Fruit fly (Drosophila melanogaster) whole organism, embryonic: ENCODE results near the gene dpr4.
A peak's percentile ranks its signal among the peaks of the same experiment; 100 is the strongest.

Experiments used
- Adf1 ChIP-seq: fragments of 200-800 bp; sonication (Bioruptor generic); IDR thresholded peaks from 2 replicates; pipeline ENCODE4 v1.3.6; 2022; ENCODE audit warnings: missing biosample characterization, missing genetic modification characterization
- BEAF-32 ChIP-seq: fragments of 200-800 bp; sonication (Bioruptor generic); optimal IDR thresholded peaks from 3 replicates; lab custom pipeline; 2017; ENCODE audit warnings: missing biosample characterization, missing genetic modification characterization, mild to moderate bottlenecking, moderate library complexity, missing genetic modification reagents
- C15 ChIP-seq: fragments of 200-800 bp; sonication (Bioruptor generic); IDR thresholded peaks from 3 replicates; pipeline ENCODE4 v1.3.6; 2022; ENCODE audit warnings: missing biosample characterization, missing genetic modification characterization
- CG11456 ChIP-seq: fragments of 200-800 bp; sonication (Bioruptor generic); IDR thresholded peaks from 3 replicates; pipeline ENCODE4 v1.3.6; 2022; ENCODE audit warnings: missing biosample characterization, missing genetic modification characterization
- CG12155 ChIP-seq: fragments of 200-800 bp; sonication (Bioruptor generic); optimal IDR thresholded peaks from 3 replicates; lab custom pipeline; 2016; ENCODE audit warnings: missing biosample characterization, missing genetic modification characterization
- CG1233 ChIP-seq: fragments of 200-800 bp; sonication (Bioruptor generic); optimal IDR thresholded peaks from 4 replicates; lab custom pipeline; 2018; ENCODE audit warnings: missing biosample characterization, mild to moderate bottlenecking, missing genetic modification characterization
- CG12659 ChIP-seq: fragments of 200-800 bp; sonication (Bioruptor generic); optimal IDR thresholded peaks from 3 replicates; lab custom pipeline; 2017; ENCODE audit warnings: mild to moderate bottlenecking, missing biosample characterization, missing genetic modification reagents, missing genetic modification characterization
- CG13894 ChIP-seq: fragments of 200-800 bp; sonication (Bioruptor generic); optimal IDR thresholded peaks from 3 replicates; lab custom pipeline; 2018; ENCODE audit warnings: missing biosample characterization, mild to moderate bottlenecking, missing genetic modification characterization, moderate library complexity
- CG14441 ChIP-seq: fragments of 200-800 bp; sonication (Bioruptor generic); IDR thresholded peaks from 2 replicates; pipeline ENCODE4 v1.3.6; 2022; ENCODE audit warnings: missing biosample characterization, missing genetic modification characterization
- CG15269 ChIP-seq: fragments of 200-800 bp; sonication (Bioruptor generic); optimal IDR thresholded peaks from 2 replicates; lab custom pipeline; 2018; ENCODE audit warnings: missing biosample characterization, mild to moderate bottlenecking, missing genetic modification characterization, moderate library complexity
- CG18599 ChIP-seq: fragments of 200-800 bp; sonication (Bioruptor generic); optimal IDR thresholded peaks from 3 replicates; lab custom pipeline; 2017; ENCODE audit warnings: missing biosample characterization, missing genetic modification characterization, mild to moderate bottlenecking, moderate library complexity, missing genetic modification reagents
- CG2129 ChIP-seq: fragments of 200-800 bp; sonication (Bioruptor generic); IDR thresholded peaks from 2 replicates; pipeline ENCODE4 v1.3.6; 2022; ENCODE audit warnings: missing biosample characterization, missing genetic modification characterization; ENCODE audit not compliant: partially characterized antibody
- CG3847 ChIP-seq: fragments of 200-800 bp; sonication (Bioruptor generic); IDR thresholded peaks from 2 replicates; pipeline ENCODE4 v1.3.6; 2022; ENCODE audit warnings: missing biosample characterization, missing genetic modification characterization
- CG4820 ChIP-seq: fragments of 200-800 bp; sonication (Bioruptor generic); optimal IDR thresholded peaks from 3 replicates; lab custom pipeline; 2016; ENCODE audit warnings: missing biosample characterization, missing genetic modification characterization
- CG5180 ChIP-seq: fragments of 200-800 bp; sonication (Bioruptor generic); optimal IDR thresholded peaks from 3 replicates; lab custom pipeline; 2017; ENCODE audit warnings: missing biosample characterization, missing genetic modification characterization, mild to moderate bottlenecking, moderate library complexity, missing genetic modification reagents
- CG6813 ChIP-seq: fragments of 200-800 bp; sonication (Bioruptor generic); optimal IDR thresholded peaks from 2 replicates; lab custom pipeline; 2017; ENCODE audit warnings: missing biosample characterization, missing genetic modification characterization, mild to moderate bottlenecking, moderate library complexity, missing genetic modification reagents
- CG7271 ChIP-seq: fragments of 200-800 bp; sonication (Bioruptor generic); optimal IDR thresholded peaks from 2 replicates; lab custom pipeline; 2018; ENCODE audit warnings: missing biosample characterization, mild to moderate bottlenecking, missing genetic modification characterization, moderate library complexity
- CG8478 ChIP-seq: fragments of >200 bp; optimal IDR thresholded peaks from 2 replicates; lab custom pipeline; 2018
- CG9876 ChIP-seq: fragments of 200-800 bp; sonication (Bioruptor generic); optimal IDR thresholded peaks from 2 replicates; lab custom pipeline; 2016; ENCODE audit warnings: missing biosample characterization, missing genetic modification characterization
- Camta ChIP-seq: fragments of 200-800 bp; sonication (Bioruptor generic); optimal IDR thresholded peaks from 2 replicates; lab custom pipeline; 2016; ENCODE audit warnings: missing biosample characterization, missing genetic modification characterization
- CrebB ChIP-seq: fragments of 200-800 bp; sonication (Bioruptor generic); optimal IDR thresholded peaks from 3 replicates; lab custom pipeline; 2018; ENCODE audit warnings: missing biosample characterization, mild to moderate bottlenecking, missing genetic modification characterization
- E2f1 ChIP-seq: fragments of 200-800 bp; sonication (Bioruptor generic); IDR thresholded peaks from 2 replicates; pipeline ENCODE4 v1.3.6; 2022; ENCODE audit warnings: missing biosample characterization, missing genetic modification characterization
- ERR ChIP-seq: fragments of 200-800 bp; sonication (Bioruptor generic); optimal IDR thresholded peaks from 2 replicates; lab custom pipeline; 2016; ENCODE audit warnings: missing biosample characterization, missing genetic modification characterization
- Fer1 ChIP-seq: fragments of 200-800 bp; sonication (Bioruptor generic); optimal IDR thresholded peaks from 2 replicates; lab custom pipeline; 2017; ENCODE audit warnings: missing biosample characterization, mild to moderate bottlenecking, missing genetic modification characterization
- HLH3B ChIP-seq: fragments of 200-800 bp; sonication (Bioruptor generic); IDR thresholded peaks from 2 replicates; pipeline ENCODE4 v1.3.6; 2022; ENCODE audit warnings: missing biosample characterization, missing genetic modification characterization
- MTF-1 ChIP-seq: fragments of 200-800 bp; sonication (Bioruptor generic); optimal IDR thresholded peaks from 2 replicates; lab custom pipeline; 2018; ENCODE audit warnings: missing biosample characterization, mild to moderate bottlenecking, missing genetic modification characterization, borderline replicate concordance
- Pdp1 ChIP-seq, 2 experiments: fragments of 200-800 bp; sonication (Bioruptor generic); optimal IDR thresholded peaks; 3 replicates each; lab custom pipeline; 2016; ENCODE audit warnings: missing biosample characterization in 2 of 2, missing genetic modification characterization in 2 of 2, mild to moderate bottlenecking in 1 of 2, moderate library complexity in 1 of 2
- Ravus ChIP-seq: fragments of 200-800 bp; sonication (Bioruptor generic); IDR thresholded peaks from 2 replicates; pipeline ENCODE4 v1.3.6; 2022; ENCODE audit warnings: missing biosample characterization, missing genetic modification characterization
- ac ChIP-seq: fragments of 200-800 bp; sonication (Bioruptor generic); optimal IDR thresholded peaks from 3 replicates; lab custom pipeline; 2017; ENCODE audit warnings: missing biosample characterization, mild to moderate bottlenecking, missing genetic modification characterization
- bab2 ChIP-seq: fragments of 200-800 bp; sonication (Bioruptor generic); optimal IDR thresholded peaks from 2 replicates; lab custom pipeline; 2016; ENCODE audit warnings: missing biosample characterization, missing genetic modification characterization
- bbx ChIP-seq: fragments of 200-800 bp; sonication (Bioruptor generic); IDR thresholded peaks from 2 replicates; pipeline ENCODE4 v1.3.6; 2022; ENCODE audit warnings: missing biosample characterization, missing genetic modification characterization; ENCODE audit not compliant: partially characterized antibody
- btn ChIP-seq: fragments of 200-800 bp; sonication (Bioruptor generic); optimal IDR thresholded peaks from 2 replicates; lab custom pipeline; 2016; ENCODE audit warnings: missing biosample characterization, missing genetic modification characterization
- caup ChIP-seq: fragments of 200-800 bp; sonication (Bioruptor generic); optimal IDR thresholded peaks from 3 replicates; lab custom pipeline; 2017; ENCODE audit warnings: missing biosample characterization, mild to moderate bottlenecking, missing genetic modification characterization, moderate library complexity; ENCODE audit not compliant: severe bottlenecking
- dm ChIP-seq: fragments of 200-800 bp; sonication (Bioruptor generic); optimal IDR thresholded peaks from 3 replicates; lab custom pipeline; 2016; ENCODE audit warnings: missing biosample characterization, missing genetic modification characterization
- fd102C ChIP-seq: fragments of 200-800 bp; sonication (Bioruptor generic); optimal IDR thresholded peaks from 2 replicates; lab custom pipeline; 2018; ENCODE audit warnings: missing biosample characterization, mild to moderate bottlenecking, missing genetic modification characterization, moderate library complexity
- ftz-f1 ChIP-seq: fragments of 200-800 bp; sonication (Bioruptor generic); optimal IDR thresholded peaks from 2 replicates; lab custom pipeline; 2016; ENCODE audit warnings: missing biosample characterization, missing genetic modification characterization
- gt ChIP-seq: fragments of 200-800 bp; sonication (Bioruptor generic); IDR thresholded peaks from 2 replicates; pipeline ENCODE4 v1.3.6; 2022; ENCODE audit warnings: missing biosample characterization, missing genetic modification characterization
- kah ChIP-seq: fragments of 200-800 bp; sonication (Bioruptor generic); optimal IDR thresholded peaks from 2 replicates; lab custom pipeline; 2018; ENCODE audit warnings: missing biosample characterization, mild to moderate bottlenecking, missing genetic modification characterization
- lab ChIP-seq: fragments of 200-800 bp; sonication (Bioruptor generic); optimal IDR thresholded peaks from 3 replicates; lab custom pipeline; 2017; ENCODE audit warnings: missing biosample characterization, missing genetic modification characterization, mild to moderate bottlenecking, moderate library complexity, missing genetic modification reagents
- lbe ChIP-seq: fragments of 200-800 bp; sonication (Bioruptor generic); optimal IDR thresholded peaks from 2 replicates; lab custom pipeline; 2016; ENCODE audit warnings: missing biosample characterization, mild to moderate bottlenecking, missing genetic modification characterization
- luna ChIP-seq: fragments of 200-800 bp; sonication (Bioruptor generic); optimal IDR thresholded peaks from 2 replicates; lab custom pipeline; 2016; ENCODE audit warnings: missing biosample characterization, missing genetic modification characterization
- pan ChIP-seq, 4 experiments: fragments of >200 bp in 3 of 4; fragments of 200-800 bp in 1 of 4; sonication (Bioruptor generic) in 1 of 4; optimal IDR thresholded peaks in 3 of 4; IDR thresholded peaks in 1 of 4; 2 replicates each; pipeline versions ENCODE4 v1.3.6 to Lab custom; 2017 to 2022; ENCODE audit warnings: missing biosample characterization in 2 of 4, missing genetic modification characterization in 2 of 4, mixed read lengths in 1 of 4
- pfk ChIP-seq: fragments of 200-800 bp; sonication (Bioruptor generic); optimal IDR thresholded peaks from 2 replicates; lab custom pipeline; 2018; ENCODE audit warnings: missing biosample characterization, mild to moderate bottlenecking, missing genetic modification characterization, moderate library complexity
- pros ChIP-seq: fragments of 200-800 bp; sonication (Bioruptor generic); optimal IDR thresholded peaks from 3 replicates; lab custom pipeline; 2019; ENCODE audit warnings: missing biosample characterization, mild to moderate bottlenecking, missing genetic modification characterization, moderate library complexity
- stc ChIP-seq: fragments of 200-800 bp; sonication (Bioruptor generic); IDR thresholded peaks from 2 replicates; pipeline ENCODE4 v1.3.6; 2022; ENCODE audit warnings: missing biosample characterization, missing genetic modification characterization
- tap ChIP-seq: fragments of 200-800 bp; optimal IDR thresholded peaks from 3 replicates; lab custom pipeline; 2019; ENCODE audit warnings: missing biosample characterization, mild to moderate bottlenecking, missing genetic modification characterization, moderate library complexity
- tio ChIP-seq: fragments of 200-800 bp; sonication (Bioruptor generic); optimal IDR thresholded peaks from 2 replicates; lab custom pipeline; 2017; ENCODE audit warnings: missing biosample characterization, missing genetic modification characterization, inconsistent platforms
- unc-4 ChIP-seq: fragments of 200-800 bp; sonication (Bioruptor generic); IDR thresholded peaks from 2 replicates; pipeline ENCODE4 v1.3.6; 2022; ENCODE audit warnings: missing biosample characterization, missing genetic modification characterization; ENCODE audit not compliant: partially characterized antibody

dpr4 gene

dm6 chr3R:11568873-11569450 is 26.2 kb upstream of the dpr4 start, which contains the start of gene Mrp4 (continued):
- TF ChIP-seq pan (optimal IDR thresholded peaks at IDR 0.05; lab: Kevin White, UChicago) (no peak), pan (GFP tag; optimal IDR thresholded peaks at IDR 0.05 in 1 of 2, IDR thresholded peaks at IDR 0.05 in 1 of 2) (peak in 1 of 2 experiments; percentile 49), CG2129 (GFP tag; lab: Robert Waterston, UW) (no peak), CG3847 (GFP tag; lab: Robert Waterston, UW) (0 out of 2 replicates have a peak, but pooled peaks have one; percentile 20), pros (GFP tag; lab: Kevin White, UChicago) (peak; percentile 7), fd102C (GFP tag; lab: Kevin White, UChicago) (no peak), stc (peak; percentile 45; the same call in 1 of the 2 replicates), CG9876 (peak; percentile 11), btn (GFP tag; lab: Kevin White, UChicago) (peak; percentile 40), Ravus (GFP tag; lab: Robert Waterston, UW) (no peak), pfk (GFP tag; lab: Kevin White, UChicago) (peak; percentile 60), gt (no peak), kah (GFP tag; lab: Kevin White, UChicago) (peak; percentile 49), CG18599 (peak; percentile 54), Adf1 (GFP tag; lab: Robert Waterston, UW) (peak; percentile 21; the same call in 1 of the 2 replicates), caup (GFP tag; lab: Kevin White, UChicago) (peak; percentile 45), dm (GFP tag; lab: Kevin White, UChicago) (peak; percentile 37), CG8478 (lab: Kevin White, UChicago) (no peak), CrebB (peak; percentile 84), CG14441 (GFP tag; lab: Robert Waterston, UW) (0 out of 2 replicates have a peak, but pooled peaks have one; percentile 6), tap (tag; lab: Kevin White, UChicago) (peak; percentile 49), luna (GFP tag; lab: Kevin White, UChicago) (no peak), CG15269 (tag; lab: Kevin White, UChicago) (peak; percentile 20), CG13894 (tag; lab: Kevin White, UChicago) (peak; percentile 29), Fer1 (GFP tag; lab: Kevin White, UChicago) (peak; percentile 58), CG12659 (no peak), CG4820 (GFP tag; lab: Kevin White, UChicago) (no peak), C15 (GFP tag; lab: Robert Waterston, UW) (no peak), BEAF-32 (GFP tag; lab: Kevin White, UChicago) (no peak), unc-4 (GFP tag; lab: Robert Waterston, UW) (peak; percentile 48; the same call in 1 of the 2 replicates), CG6813 (GFP tag; lab: Kevin White, UChicago) (peak; percentile 55), CG12155 (no peak), lbe (GFP tag; lab: Kevin White, UChicago) (peak; percentile 79), Pdp1 (GFP tag; optimal IDR thresholded peaks at IDR 0.05; lab: Kevin White, UChicago) (peak in 1 of 2 experiments; percentile 56), CG11456 (GFP tag; lab: Robert Waterston, UW) (peak; percentile 34; the same call in 1 of the 3 replicates), MTF-1 (GFP tag; lab: Kevin White, UChicago) (peak; percentile 56), E2f1 (GFP tag; lab: Robert Waterston, UW) (no peak; the same call in 1 of the 2 replicates), tio (GFP tag; lab: Kevin White, UChicago) (no peak), CG5180 (GFP tag; lab: Kevin White, UChicago) (peak; percentile 41), HLH3B (peak; percentile 54; the same call in 1 of the 2 replicates), lab (GFP tag; lab: Kevin White, UChicago) (peak; percentile 64), CG1233 (GFP tag; lab: Kevin White, UChicago) (peak; percentile 8), bab2 (GFP tag; lab: Kevin White, UChicago) (no peak), ftz-f1 (GFP tag; lab: Kevin White, UChicago) (peak; percentile 93), ERR (GFP tag; lab: Kevin White, UChicago) (no peak), CG7271 (tag; lab: Kevin White, UChicago) (no peak), Camta (no peak), ac (no peak), bbx (GFP tag; lab: Robert Waterston, UW) (peak; percentile 57)
